Fruit fly (Drosophila melanogaster) S2 (cell line): ENCODE results near the gene Oatp33Ea.

ENCODE experiments used
- CG8478 ChIP-seq: fragments of >200 bp; optimal IDR thresholded peaks from 2 replicates; lab custom pipeline; 2018
- CTCF ChIP-seq, 2 experiments: fragments of >200 bp; optimal IDR thresholded peaks; 2 replicates each; lab custom pipeline; 2018

- no peak for TF ChIP-seq CG8478
- TF ChIP-seq CTCF (optimal IDR thresholded peaks at IDR 0.05; lab: Kevin White, UChicago) = no peak
Observed at dm6 chr2L:12430792-12431191, 14.9 kb downstream of the Oatp33Ea start, which contains the start of gene CG5435.
